Worm (Caenorhabditis elegans): ENCODE results near the gene K12D12.5.

K12D12.5 gene

ce11 chrII:11874674-11875198, 13.9 kb downstream of the K12D12.5 start, which contains the start of the genes npp-3 and top-2 (continued):
- TF ChIP-seq let-607 (tag; optimal IDR thresholded peaks at IDR 0.05) (peak; percentile 13 to 67), aptf-2 (GFP tag; conservative IDR thresholded peaks at IDR 0.05) (peak; percentile 81), somi-1 (GFP tag; optimal IDR thresholded peaks at IDR 0.05) (peak; percentile 70), snpc-3.4 (tag; optimal IDR thresholded peaks at IDR 0.05) (peak; percentile 95), bed-1 (GFP tag; IDR thresholded peaks at IDR 0.05) (no peak), hsf-1 (GFP tag; IDR thresholded peaks at IDR 0.05) (peak; percentile 90), nhr-80 (tag; optimal IDR thresholded peaks at IDR 0.05) (peak; percentile 7), ceh-58 (GFP tag; IDR thresholded peaks at IDR 0.05) (no peak), B0035.1 (tag; optimal IDR thresholded peaks at IDR 0.05) (no peak), attf-3 (GFP tag; conservative IDR thresholded peaks at IDR 0.05) (peak; percentile 83), die-1 (tag; optimal IDR thresholded peaks at IDR 0.05) (peak; percentile 30), F10E7.11 (tag; optimal IDR thresholded peaks at IDR 0.05) (no peak), ztf-18 (tag; optimal IDR thresholded peaks at IDR 0.05) (peak; percentile 77), him-1 (tag; optimal IDR thresholded peaks at IDR 0.05) (peak; percentile 10), Y53F4B.3 (GFP tag; IDR thresholded peaks at IDR 0.05) (no peak), ceh-27 (GFP tag; optimal IDR thresholded peaks at IDR 0.05) (peak; percentile 94), Y56A3A.18 (GFP tag; IDR thresholded peaks at IDR 0.05) (0 out of 2 replicates have a peak, but pooled peaks have one; percentile 37), let-526 (GFP tag; IDR thresholded peaks at IDR 0.05) (0 out of 2 replicates have a peak, but pooled peaks have one; percentile 67), ztf-28 (GFP tag; IDR thresholded peaks at IDR 0.05) (peak; percentile 85), F39B2.1 (GFP tag; IDR thresholded peaks at IDR 0.05) (peak; percentile 59; the same call in 1 of the 2 replicates), rec-8 (tag; optimal IDR thresholded peaks at IDR 0.05) (no peak), unc-130 (GFP tag; optimal IDR thresholded peaks at IDR 0.05) (peak; percentile 93)

DNA sequence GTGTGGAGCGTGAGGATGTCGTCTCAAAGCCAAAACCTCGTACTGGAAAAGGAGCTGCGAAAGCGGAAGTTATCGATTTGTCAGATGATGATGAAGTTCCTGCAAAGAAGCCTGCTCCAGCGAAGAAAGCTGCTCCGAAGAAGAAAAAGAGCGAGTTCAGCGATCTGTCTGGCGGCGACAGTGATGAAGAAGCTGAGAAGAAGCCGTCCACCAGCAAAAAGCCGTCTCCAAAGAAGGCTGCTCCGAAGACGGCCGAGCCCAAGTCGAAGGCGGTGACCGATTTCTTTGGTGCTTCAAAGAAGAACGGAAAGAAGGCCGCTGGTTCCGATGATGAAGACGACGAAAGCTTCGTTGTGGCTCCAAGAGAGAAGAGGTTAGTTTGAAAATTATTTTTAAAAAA, 19.0 kb downstream of the K12D12.5 start:
- TF ChIP-seq egrh-3 (GFP tag; IDR thresholded peaks at IDR 0.05), result peak; percentile 67
- TF ChIP-seq nfyb-1 (GFP tag; IDR thresholded peaks at IDR 0.05), result no peak
- TF ChIP-seq zfh-2 (GFP tag; conservative IDR thresholded peaks at IDR 0.05), result peak; percentile 80

- TF ChIP-seq ztf-6 (GFP tag; IDR thresholded peaks at IDR 0.05) (no peak), die-1 (tag; optimal IDR thresholded peaks at IDR 0.05) (peak; percentile 50), ztf-3 (GFP tag; optimal IDR thresholded peaks at IDR 0.05) (no peak), lsl-1 (GFP tag; optimal IDR thresholded peaks at IDR 0.05) (peak; percentile 50), sdz-38 (tag; optimal IDR thresholded peaks at IDR 0.05) (no peak), K11D2.4 (GFP tag; IDR thresholded peaks at IDR 0.05) (0 out of 2 replicates have a peak, but pooled peaks have one; percentile 31), hlh-26 (GFP tag; conservative IDR thresholded peaks at IDR 0.05) (no peak), F49E8.2 (tag; optimal IDR thresholded peaks at IDR 0.05; ENCODE audit: insufficient read depth) (peak; percentile 81), tbx-9 (tag; optimal IDR thresholded peaks at IDR 0.05; ENCODE audit: borderline replicate concordance) (no peak), rpc-1 (optimal IDR thresholded peaks at IDR 0.05) (no peak), rpc-1 (tag; optimal IDR thresholded peaks at IDR 0.05) (peak; percentile 8), nhr-90 (tag; optimal IDR thresholded peaks at IDR 0.05) (peak; percentile 23), ceh-40 (GFP tag; IDR thresholded peaks at IDR 0.05) (peak; percentile 27; the same call in 1 of the 2 replicates), ccch-3 (GFP tag; optimal IDR thresholded peaks at IDR 0.05) (no peak), atf-7 (tag; optimal IDR thresholded peaks at IDR 0.05) (peak; percentile 35), egl-44 (GFP tag; IDR thresholded peaks at IDR 0.05) (0 out of 2 replicates have a peak, but pooled peaks have one; percentile 25), mxl-1 (tag; optimal IDR thresholded peaks at IDR 0.05) (peak; percentile 34), zim-3 (tag; optimal IDR thresholded peaks at IDR 0.05) (no peak), hsf-1 (GFP tag; IDR thresholded peaks at IDR 0.05) (peak; percentile 78), F23B12.7 (tag; optimal IDR thresholded peaks at IDR 0.05; ENCODE audit: insufficient read depth) (no peak), sea-2 (GFP tag; IDR thresholded peaks at IDR 0.05) (no peak)
Observed at ce11 chrII:11880456-11881353, 19.9 kb downstream of the K12D12.5 start.

All from whole organism, young adult.